Worm (Caenorhabditis elegans) whole organism, L1 larva: ENCODE data around the gene Y4C6B.1.

ENCODE experiments used
- efl-1 ChIP-seq, 4 experiments: fragments of 150-350 bp; optimal IDR thresholded peaks in 3 of 4; peaks in 1 of 4; 1 replicate in 1 of 4; 2 replicates in 3 of 4; lab custom pipeline; 2014; ENCODE audit warnings: missing biosample characterization in 2 of 4, missing genetic modification characterization in 2 of 4, missing genetic modification reagents in 2 of 4
- unc-62 ChIP-seq: fragments of 150-350 bp; optimal IDR thresholded peaks from 2 replicates; lab custom pipeline; 2014; ENCODE audit warnings: missing biosample characterization, missing genetic modification reagents, missing genetic modification characterization

DNA sequence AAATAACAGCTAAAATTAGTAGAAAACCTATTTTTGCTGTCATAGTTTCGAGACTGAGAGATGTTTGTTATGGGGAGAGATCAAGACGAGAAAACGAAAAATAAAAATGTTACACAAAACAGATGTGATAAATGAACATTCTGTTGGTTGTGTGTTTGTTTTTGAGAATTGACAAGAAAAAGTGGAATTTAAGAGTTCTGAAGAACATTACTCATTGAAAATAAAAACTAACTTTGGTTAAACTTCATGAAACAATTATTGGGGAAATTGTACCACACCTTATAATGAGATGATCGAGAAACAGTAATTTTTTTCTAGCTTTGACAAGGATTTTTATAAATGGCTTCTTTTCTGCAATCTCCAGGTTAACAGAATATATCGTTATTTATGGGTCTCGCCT is 924 bp upstream of the Y4C6B.1 start, which contains the start of gene Y4C6B.7:
- no peak for TF ChIP-seq unc-62 (GFP tag; lab: Kevin White, UChicago)
- TF ChIP-seq efl-1 (optimal IDR thresholded peaks at IDR 0.05; lab: Kevin White, UChicago) = no peak
- no peak for TF ChIP-seq efl-1 (GFP tag; optimal IDR thresholded peaks at IDR 0.05 in 1 of 2; lab: Kevin White, UChicago)
